Worm (Caenorhabditis elegans): Measurements from ENCODE around the gene F42H10.2.
A peak's percentile ranks its signal among the peaks of the same experiment; 100 is the strongest.

Gene F42H10.2

DNA sequence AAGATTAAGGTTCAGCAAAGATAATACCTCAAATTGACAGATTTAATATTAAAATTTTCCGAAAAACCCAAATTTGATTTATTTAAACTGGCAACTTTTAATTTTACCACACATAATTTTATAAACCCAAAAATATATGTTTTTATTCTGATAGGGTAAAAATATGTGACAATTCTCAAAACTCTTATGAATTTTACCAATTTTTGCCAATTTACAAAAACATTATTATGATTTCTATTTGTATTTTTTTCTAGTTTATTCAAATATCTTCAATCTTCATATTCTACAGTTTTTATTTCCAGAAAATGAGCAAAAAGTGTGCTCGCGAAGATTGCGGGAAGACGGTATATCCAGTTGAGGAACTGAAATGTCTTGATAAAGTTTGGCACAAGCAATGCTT lies 6.6 kb upstream of the F42H10.2 start, which contains the start of gene F42H10.3:
F42H10.3 (plus strand) TSS at position 301 of the 400 bp plus-strand sequence.
- TF ChIP-seq nhr-12 (tag; optimal IDR thresholded peaks at IDR 0.05) = no peak
- TF ChIP-seq nhr-237 (tag; optimal IDR thresholded peaks at IDR 0.05) = no peak
- TF ChIP-seq elt-3 (tag; optimal IDR thresholded peaks at IDR 0.05) = no peak
- no peak for TF ChIP-seq dmd-4 (tag; optimal IDR thresholded peaks at IDR 0.05)
- TF ChIP-seq gmeb-1 (tag; optimal IDR thresholded peaks at IDR 0.05) = no peak
- no peak for TF ChIP-seq snpc-4 (tag; optimal IDR thresholded peaks at IDR 0.05)

DNA sequence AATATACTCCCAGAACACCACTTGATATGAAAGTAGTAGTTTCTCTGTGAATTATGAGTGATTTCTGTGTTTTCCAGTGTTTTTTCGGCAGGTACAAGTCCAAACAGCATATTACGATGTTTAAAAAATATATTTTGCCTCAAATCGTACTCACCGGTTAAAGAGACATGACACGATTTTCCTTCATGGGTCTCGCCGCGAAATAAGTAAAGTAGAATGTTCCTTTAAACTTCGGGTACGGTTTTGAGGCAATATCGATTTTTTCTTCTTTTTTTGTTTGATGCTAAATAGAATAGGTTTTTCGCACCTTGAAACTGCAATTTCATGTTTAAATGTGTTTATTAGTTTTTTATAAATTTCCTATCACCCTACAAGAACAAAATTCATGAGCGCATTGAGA lies 1.5 kb downstream of the F42H10.2 start:
- TF ChIP-seq nhr-12 (tag; optimal IDR thresholded peaks at IDR 0.05) = no peak
- TF ChIP-seq mdl-1 (tag; optimal IDR thresholded peaks at IDR 0.05) = no peak
- TF ChIP-seq sem-4 (tag; optimal IDR thresholded peaks at IDR 0.05) = no peak
- no peak for TF ChIP-seq ceh-16 (tag; optimal IDR thresholded peaks at IDR 0.05)
- TF ChIP-seq alr-1 (tag; optimal IDR thresholded peaks at IDR 0.05) = no peak
- no peak for TF ChIP-seq lin-13 (GFP tag; optimal IDR thresholded peaks at IDR 0.05)
- TF ChIP-seq mbf-1 (tag; optimal IDR thresholded peaks at IDR 0.05) = no peak
- no peak for TF ChIP-seq peb-1 (tag; optimal IDR thresholded peaks at IDR 0.05)
- TF ChIP-seq skn-1 (tag; optimal IDR thresholded peaks at IDR 0.05) = no peak
- TF ChIP-seq elt-1 (tag; optimal IDR thresholded peaks at IDR 0.05) = no peak

DNA sequence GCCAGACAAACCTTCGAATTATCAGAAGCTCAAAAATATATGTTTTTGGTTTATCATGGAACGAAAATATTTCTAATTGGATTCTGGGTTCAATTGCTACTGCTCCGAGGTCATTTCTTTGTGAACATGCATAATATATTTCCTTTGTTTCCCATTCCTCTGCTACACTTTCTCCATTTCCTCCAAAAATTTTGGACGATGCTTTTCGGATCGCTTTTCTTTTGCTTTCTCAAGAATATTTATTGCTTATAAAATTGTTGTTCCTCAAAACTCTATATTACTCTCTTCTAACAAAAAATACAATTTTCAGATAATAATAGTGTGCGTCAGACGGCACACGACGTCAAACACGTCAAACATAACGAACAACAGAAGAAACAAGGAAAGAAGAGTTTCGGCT lies 4.3 kb downstream of the F42H10.2 start, which contains the start of gene pac-1:
pac-1 (plus strand) TSS at position 301 of the 400 bp plus-strand sequence.
- TF ChIP-seq unc-39 (tag; optimal IDR thresholded peaks at IDR 0.05) = no peak
- no peak for TF ChIP-seq nhr-11 (tag; optimal IDR thresholded peaks at IDR 0.05)
- no peak for TF ChIP-seq ceh-82 (tag; optimal IDR thresholded peaks at IDR 0.05)
- no peak for TF ChIP-seq nhr-237 (tag; optimal IDR thresholded peaks at IDR 0.05)
- TF ChIP-seq nhr-129 (tag; optimal IDR thresholded peaks at IDR 0.05) = no peak
- no peak for TF ChIP-seq R02D3.7 (tag; optimal IDR thresholded peaks at IDR 0.05)
- TF ChIP-seq nhr-25 (tag; optimal IDR thresholded peaks at IDR 0.05) = no peak
- TF ChIP-seq unc-55 (GFP tag; optimal IDR thresholded peaks at IDR 0.05) = no peak
- TF ChIP-seq ztf-4 (tag; optimal IDR thresholded peaks at IDR 0.05) = no peak
- TF ChIP-seq blmp-1 (tag; optimal IDR thresholded peaks at IDR 0.05; ENCODE audit: insufficient read depth) = no peak
- TF ChIP-seq sma-9 (GFP tag; optimal IDR thresholded peaks at IDR 0.05) = no peak
- TF ChIP-seq sma-9 (tag; optimal IDR thresholded peaks at IDR 0.05) = no peak
- no peak for TF ChIP-seq sma-3 (GFP tag; optimal IDR thresholded peaks at IDR 0.05)
- no peak for TF ChIP-seq zag-1 (tag; optimal IDR thresholded peaks at IDR 0.05)
- TF ChIP-seq mdl-1 (tag; optimal IDR thresholded peaks at IDR 0.05) = no peak
- no peak for TF ChIP-seq lin-11 (tag; optimal IDR thresholded peaks at IDR 0.05)
- no peak for TF ChIP-seq elt-3 (tag; optimal IDR thresholded peaks at IDR 0.05)
- TF ChIP-seq sem-4 (tag; optimal IDR thresholded peaks at IDR 0.05) = no peak
- TF ChIP-seq nhr-21 (tag; optimal IDR thresholded peaks at IDR 0.05) = no peak
- TF ChIP-seq nhr-6 (tag; optimal IDR thresholded peaks at IDR 0.05) = no peak

DNA sequence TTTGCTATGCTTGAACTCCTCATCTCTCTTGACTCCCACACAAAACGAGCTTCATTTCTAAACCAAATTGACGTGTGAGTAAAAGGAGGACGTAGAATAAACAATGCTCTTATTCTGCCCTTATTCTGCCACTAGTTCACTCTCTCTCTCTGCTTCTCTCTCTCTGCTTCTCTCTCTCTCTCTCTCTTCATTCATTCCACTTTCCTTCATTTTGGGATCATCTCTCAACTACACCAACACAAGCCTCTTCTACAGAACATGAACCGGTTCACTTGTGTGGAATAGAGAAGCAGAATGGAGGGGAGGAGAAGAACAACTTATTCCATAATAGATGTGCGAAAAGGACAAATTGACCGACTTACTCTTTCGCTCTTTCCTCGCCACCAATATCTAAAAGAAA lies 12.9 kb downstream of the F42H10.2 start:
- TF ChIP-seq F13H6.1 (tag; optimal IDR thresholded peaks at IDR 0.05) (peak; percentile 41), egl-27 (tag; optimal IDR thresholded peaks at IDR 0.05) (peak; percentile 8), ztf-4 (tag; optimal IDR thresholded peaks at IDR 0.05) (no peak), peb-1 (tag; optimal IDR thresholded peaks at IDR 0.05) (no peak), alr-1 (tag; optimal IDR thresholded peaks at IDR 0.05) (no peak), lsy-2 (tag; optimal IDR thresholded peaks at IDR 0.05) (peak in 1 of 2 experiments; percentile 28), nhr-25 (tag; optimal IDR thresholded peaks at IDR 0.05) (peak; percentile 17)

DNA sequence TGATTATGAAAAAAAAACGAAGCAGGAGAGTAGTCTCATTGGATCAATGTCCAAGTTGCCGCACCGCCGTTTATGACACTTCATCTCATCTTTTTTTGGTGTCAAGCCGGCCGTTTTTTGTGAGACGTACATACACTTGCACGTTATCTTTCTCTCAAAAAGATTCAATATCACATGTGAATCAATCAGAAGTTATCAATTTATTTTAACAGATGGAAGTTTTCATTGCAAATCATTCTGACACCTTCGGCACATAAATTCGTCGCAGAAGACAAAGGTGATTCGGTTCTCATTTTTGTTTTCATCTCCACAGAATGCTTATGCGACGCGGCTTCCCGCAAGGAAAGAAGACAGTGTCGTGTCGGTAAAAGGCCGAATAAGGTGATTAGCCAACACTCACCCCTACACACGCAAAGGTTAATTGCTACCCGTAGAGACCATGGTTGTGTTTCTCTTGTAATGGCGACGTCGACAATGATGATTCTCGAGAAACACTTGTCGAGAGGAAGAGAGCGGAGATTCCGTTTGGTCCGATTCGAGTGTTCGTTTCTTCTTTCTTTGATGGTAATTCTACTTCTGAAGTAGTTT lies 13.8 kb downstream of the F42H10.2 start:
- TF ChIP-seq Y55F3AM.14 (GFP tag; optimal IDR thresholded peaks at IDR 0.05) = no peak
- no peak for TF ChIP-seq elt-3 (tag; optimal IDR thresholded peaks at IDR 0.05)
- TF ChIP-seq nhr-6 (tag; optimal IDR thresholded peaks at IDR 0.05) = no peak
- TF ChIP-seq nhr-21 (tag; optimal IDR thresholded peaks at IDR 0.05) = peak; percentile 55
- no peak for TF ChIP-seq ztf-1 (GFP tag; conservative IDR thresholded peaks at IDR 0.05)
- TF ChIP-seq snpc-4 (tag; optimal IDR thresholded peaks at IDR 0.05) = no peak
- peak; percentile 22 for TF ChIP-seq fos-1 (tag; optimal IDR thresholded peaks at IDR 0.05)
- TF ChIP-seq sem-4 (tag; optimal IDR thresholded peaks at IDR 0.05) = no peak
- no peak for TF ChIP-seq dmd-4 (tag; optimal IDR thresholded peaks at IDR 0.05)
- TF ChIP-seq ztf-4 (tag; optimal IDR thresholded peaks at IDR 0.05) = no peak
- no peak for TF ChIP-seq sma-3 (GFP tag; optimal IDR thresholded peaks at IDR 0.05)
- no peak for TF ChIP-seq gmeb-1 (tag; optimal IDR thresholded peaks at IDR 0.05)
- TF ChIP-seq crh-2 (tag; optimal IDR thresholded peaks at IDR 0.05) = no peak
- TF ChIP-seq ztf-11 (tag; optimal IDR thresholded peaks at IDR 0.05) = no peak
- TF ChIP-seq unc-39 (tag; optimal IDR thresholded peaks at IDR 0.05) = no peak
- TF ChIP-seq ceh-16 (tag; optimal IDR thresholded peaks at IDR 0.05) = no peak

Measured in whole organism, L2 larva.